Worm (Caenorhabditis elegans) whole organism, early embryonic: ENCODE results near the gene glit-1.

Source experiments
- B0310.2 ChIP-seq: sonication (generic microtip); optimal IDR thresholded peaks from 2 replicates; lab custom pipeline; 2016; ENCODE audit warnings: mild to moderate bottlenecking, missing genetic modification characterization, missing compliant biosample characterization
- ama-1 ChIP-seq: fragments of 150-350 bp; optimal IDR thresholded peaks from 2 replicates; lab custom pipeline; 2014
- hmg-4 ChIP-seq: fragments of 200-800 bp; sonication (Bioruptor generic); optimal IDR thresholded peaks from 2 replicates; lab custom pipeline; 2018; ENCODE audit warnings: mild to moderate bottlenecking, missing genetic modification characterization, missing compliant biosample characterization
- pes-1 ChIP-seq: fragments of 200-800 bp; sonication (Bioruptor generic); IDR thresholded peaks from 2 replicates; pipeline ENCODE4 v1.3.6; 2022; ENCODE audit warnings: missing genetic modification reagents, missing genetic modification characterization, missing compliant biosample characterization
- sea-1 ChIP-seq: fragments of 200-800 bp; sonication (Bioruptor generic); conservative IDR thresholded peaks from 2 replicates; pipeline ENCODE4 v1.3.6; 2022; ENCODE audit warnings: missing genetic modification characterization, missing compliant biosample characterization
- tra-4 ChIP-seq: sonication (generic microtip); optimal IDR thresholded peaks from 2 replicates; lab custom pipeline; 2017; ENCODE audit warnings: missing genetic modification characterization, missing compliant biosample characterization

- TF ChIP-seq pes-1 (GFP tag; lab: Robert Waterston, UW), result no peak
- no peak for TF ChIP-seq tra-4 (tag; lab: Kevin White, UChicago)
- no peak for TF ChIP-seq ama-1 (lab: Kevin White, UChicago)
- no peak for TF ChIP-seq sea-1 (GFP tag; lab: Robert Waterston, UW)
- no peak for TF ChIP-seq B0310.2 (tag; lab: Kevin White, UChicago)
- TF ChIP-seq hmg-4 (GFP tag; lab: Kevin White, UChicago), result no peak
Measured at ce11 chrX:4685579-4685978, 26.5 kb upstream of the glit-1 start.
